Fruit fly (Drosophila melanogaster): ENCODE data around the gene Nmd3.

Gene Nmd3

DNA sequence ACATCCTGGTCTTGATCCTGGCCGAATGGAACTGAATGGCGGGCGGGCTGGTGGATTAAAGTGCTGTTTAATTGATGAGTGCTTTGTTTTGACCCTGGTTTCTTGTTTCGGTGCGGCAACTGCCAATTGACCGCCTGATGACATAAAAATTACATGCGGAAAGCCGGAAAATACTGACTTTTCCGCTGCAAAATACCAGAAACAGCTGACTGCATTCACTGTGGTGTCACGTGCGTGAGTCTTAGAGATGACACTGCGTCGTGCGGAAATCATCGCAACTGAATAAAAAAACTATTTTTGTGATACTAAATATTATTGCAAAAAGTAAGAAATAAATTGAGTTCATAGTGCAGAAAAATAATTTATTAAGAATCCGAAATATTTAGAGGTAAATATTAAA, 35.0 kb downstream of the Nmd3 start, which contains the start of gene bcn92 (continued):
- peak; percentile 87 for TF ChIP-seq HLH4C (GFP tag; IDR thresholded peaks at IDR 0.05; ENCODE audit: partially characterized antibody)
- TF ChIP-seq BtbVII (GFP tag; optimal IDR thresholded peaks at IDR 0.05), result no peak
- no peak for TF ChIP-seq CG8089 (GFP tag; optimal IDR thresholded peaks at IDR 0.05)
- no peak for TF ChIP-seq Hr3 (GFP tag; optimal IDR thresholded peaks at IDR 0.05)
- TF ChIP-seq CG7928 (GFP tag; optimal IDR thresholded peaks at IDR 0.05), result no peak
- no peak; the same call in 1 of the 2 replicates for TF ChIP-seq chm (GFP tag; IDR thresholded peaks at IDR 0.05)
- TF ChIP-seq CG8924 (tag; optimal IDR thresholded peaks at IDR 0.05), result peak; percentile 12
- no peak for TF ChIP-seq Hr39 (optimal IDR thresholded peaks at IDR 0.05)
- no peak for TF ChIP-seq emc (GFP tag; optimal IDR thresholded peaks at IDR 0.05)
- TF ChIP-seq CG14014 (GFP tag; IDR thresholded peaks at IDR 0.05), result peak; percentile 60; the same call in 1 of the 2 replicates
- TF ChIP-seq dati (GFP tag; IDR thresholded peaks at IDR 0.05), result no peak
- no peak for TF ChIP-seq oc (tag; optimal IDR thresholded peaks at IDR 0.05)
- no peak for TF ChIP-seq bowl (GFP tag; IDR thresholded peaks at IDR 0.05)
- peak; percentile 45 for TF ChIP-seq Myb (GFP tag; optimal IDR thresholded peaks at IDR 0.05)
- TF ChIP-seq eyg (GFP tag; optimal IDR thresholded peaks at IDR 0.05), result no peak
- no peak for TF ChIP-seq CG17912 (GFP tag; optimal IDR thresholded peaks at IDR 0.05)
- TF ChIP-seq HHEX (GFP tag; optimal IDR thresholded peaks at IDR 0.05), result no peak
- TF ChIP-seq tna (GFP tag; IDR thresholded peaks at IDR 0.05; ENCODE audit: partially characterized antibody), result peak; percentile 85
- TF ChIP-seq tx (GFP tag; optimal IDR thresholded peaks at IDR 0.05), result no peak
- peak; percentile 95 for TF ChIP-seq Scr (GFP tag; IDR thresholded peaks at IDR 0.05; ENCODE audit: partially characterized antibody)
- TF ChIP-seq slou (GFP tag; optimal IDR thresholded peaks at IDR 0.05), result no peak
- no peak for TF ChIP-seq Lpt (GFP tag; optimal IDR thresholded peaks at IDR 0.05)
- TF ChIP-seq zfh1 (GFP tag; IDR thresholded peaks at IDR 0.05), result no peak; the same call in 2 of the 3 replicates
- TF ChIP-seq CG7357 (GFP tag; IDR thresholded peaks at IDR 0.05), result no peak
- no peak for TF ChIP-seq Oaz (GFP tag; IDR thresholded peaks at IDR 0.05)
- TF ChIP-seq croc (GFP tag; conservative IDR thresholded peaks at IDR 0.05), result no peak
- no peak for TF ChIP-seq hkb (optimal IDR thresholded peaks at IDR 0.05)
- TF ChIP-seq hkb (GFP tag; IDR thresholded peaks at IDR 0.05), result no peak
- TF ChIP-seq CG17361 (GFP tag; IDR thresholded peaks at IDR 0.05), result peak; percentile 39; the same call in 1 of the 3 replicates
- peak; percentile 28 for TF ChIP-seq CG3995 (GFP tag; optimal IDR thresholded peaks at IDR 0.05)
- peak; percentile 5 for TF ChIP-seq CG9817 (tag; optimal IDR thresholded peaks at IDR 0.05)
- peak; percentile 45 for TF ChIP-seq HmgZ (tag; optimal IDR thresholded peaks at IDR 0.05)
- TF ChIP-seq caup (GFP tag; optimal IDR thresholded peaks at IDR 0.05; ENCODE audit: severe bottlenecking), result no peak
- no peak for TF ChIP-seq CG12104 (GFP tag; optimal IDR thresholded peaks at IDR 0.05)
- no peak for TF ChIP-seq CG11504 (tag; optimal IDR thresholded peaks at IDR 0.05)
- no peak for TF ChIP-seq CG10959 (GFP tag; IDR thresholded peaks at IDR 0.05)
- peak; percentile 93 for TF ChIP-seq row (GFP tag; IDR thresholded peaks at IDR 0.05)
- peak; percentile 40; the same call in 1 of the 2 replicates for TF ChIP-seq Ada2b (GFP tag; IDR thresholded peaks at IDR 0.05)
- TF ChIP-seq cas (GFP tag; IDR thresholded peaks at IDR 0.05), result 0 out of 2 replicates have a peak, but pooled peaks have one; percentile 23
- TF ChIP-seq hbn (GFP tag; IDR thresholded peaks at IDR 0.05; ENCODE audit: partially characterized antibody), result peak; percentile 96
- TF ChIP-seq z (GFP tag; IDR thresholded peaks at IDR 0.05), result no peak
- TF ChIP-seq CG4854 (GFP tag; optimal IDR thresholded peaks at IDR 0.05), result no peak
- peak; percentile 80 for TF ChIP-seq CG9797 (GFP tag; optimal IDR thresholded peaks at IDR 0.05)
- peak; percentile 49 for TF ChIP-seq maf-S (GFP tag; optimal IDR thresholded peaks at IDR 0.05)
- peak; percentile 69 for TF ChIP-seq gfzf (GFP tag; optimal IDR thresholded peaks at IDR 0.05)
- TF ChIP-seq D19A (tag; optimal IDR thresholded peaks at IDR 0.05), result no peak
- peak; percentile 95 for TF ChIP-seq CG6791 (GFP tag; IDR thresholded peaks at IDR 0.05; ENCODE audit: partially characterized antibody)
- no peak for TF ChIP-seq fru (optimal IDR thresholded peaks at IDR 0.05)
- peak; percentile 20 for TF ChIP-seq CG15601 (tag; optimal IDR thresholded peaks at IDR 0.05)
- TF ChIP-seq CG17802 (tag; optimal IDR thresholded peaks at IDR 0.05), result no peak
- TF ChIP-seq ewg (GFP tag; optimal IDR thresholded peaks at IDR 0.05), result no peak
- TF ChIP-seq mld (GFP tag; IDR thresholded peaks at IDR 0.05; ENCODE audit: partially characterized antibody), result peak; percentile 86; the same call in 2 of the 3 replicates

All from whole organism, embryonic.